Fruit fly (Drosophila melanogaster): ENCODE data around the gene CG3961.

dm6 chr3L:18840370-18841007 is 49.8 kb downstream of the CG3961 start:
- TF ChIP-seq CG14711 (tag; optimal IDR thresholded peaks at IDR 0.05): no peak
- TF ChIP-seq Mnt (GFP tag; optimal IDR thresholded peaks at IDR 0.05): peak; percentile 86
- TF ChIP-seq CG11617 (GFP tag; optimal IDR thresholded peaks at IDR 0.05): peak; percentile 23
- peak; percentile 6 for TF ChIP-seq CG5204 (GFP tag; optimal IDR thresholded peaks at IDR 0.05)
- TF ChIP-seq bab1 (GFP tag; optimal IDR thresholded peaks at IDR 0.05): peak; percentile 51
- no peak for TF ChIP-seq kay (GFP tag; ENCODE audit: borderline replicate concordance)
- peak; percentile 41 for TF ChIP-seq tj (GFP tag; optimal IDR thresholded peaks at IDR 0.05)
- peak; percentile 48 for TF ChIP-seq CG1620 (GFP tag; optimal IDR thresholded peaks at IDR 0.05)
- no peak for TF ChIP-seq CG7101 (tag; optimal IDR thresholded peaks at IDR 0.05)

Measured in whole organism, adult.